Fruit fly (Drosophila melanogaster): Measurements from ENCODE around the gene mtrm.

Gene mtrm

DNA sequence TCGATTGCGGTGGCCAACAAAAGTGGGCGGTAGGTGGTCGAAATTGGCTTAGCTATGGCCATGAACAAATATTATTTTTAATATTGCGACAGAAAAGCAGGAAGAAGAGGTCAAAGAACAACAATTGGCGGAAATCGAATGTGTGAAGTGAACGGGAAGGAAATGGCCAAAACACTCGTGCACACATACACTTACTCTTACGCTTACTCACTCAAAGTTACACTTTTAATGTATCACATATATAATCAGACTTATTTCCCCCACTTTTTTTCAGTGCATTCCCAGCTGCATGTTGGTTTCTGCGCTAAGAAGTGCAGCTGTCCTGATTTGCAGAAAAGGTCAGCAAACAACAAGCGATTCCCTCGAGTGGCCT is 35.7 kb downstream of the mtrm start (continued):
- TF ChIP-seq acj6 (GFP tag; optimal IDR thresholded peaks at IDR 0.05) (peak; percentile 13), CG10669 (GFP tag; optimal IDR thresholded peaks at IDR 0.05) (peak; percentile 22), CG6792 (GFP tag; optimal IDR thresholded peaks at IDR 0.05) (peak; percentile 46), Lpt (GFP tag; optimal IDR thresholded peaks at IDR 0.05) (peak; percentile 14), CG6808 (GFP tag; optimal IDR thresholded peaks at IDR 0.05) (peak; percentile 50), Hr38 (GFP tag; optimal IDR thresholded peaks at IDR 0.05) (no peak), Eip93F (GFP tag; optimal IDR thresholded peaks at IDR 0.05) (no peak), CG16779 (tag; optimal IDR thresholded peaks at IDR 0.05) (no peak), CG9139 (GFP tag; optimal IDR thresholded peaks at IDR 0.05) (no peak), Hr39 (GFP tag; optimal IDR thresholded peaks at IDR 0.05) (peak; percentile 11), CG8119 (GFP tag; IDR thresholded peaks at IDR 0.05) (0 out of 3 replicates have a peak, but pooled peaks have one; percentile 34), spab (GFP tag; optimal IDR thresholded peaks at IDR 0.05) (peak; percentile 15), CG11762 (GFP tag; optimal IDR thresholded peaks at IDR 0.05; ENCODE audit: insufficient read depth) (peak; percentile 48), CG32006 (GFP tag; optimal IDR thresholded peaks at IDR 0.05) (peak; percentile 66), Sox14 (GFP tag; optimal IDR thresholded peaks at IDR 0.05) (peak; percentile 24), Ets21C (GFP tag; optimal IDR thresholded peaks at IDR 0.05) (no peak), dac (GFP tag; optimal IDR thresholded peaks at IDR 0.05) (peak; percentile 12), lz (GFP tag; optimal IDR thresholded peaks at IDR 0.05) (peak; percentile 55)

- TF ChIP-seq Hr39 (GFP tag; optimal IDR thresholded peaks at IDR 0.05) (no peak), CG7368 (GFP tag; optimal IDR thresholded peaks at IDR 0.05) (no peak), vri (GFP tag; optimal IDR thresholded peaks at IDR 0.05) (no peak), dsx (GFP tag; optimal IDR thresholded peaks at IDR 0.05; ENCODE audit: poor library complexity, severe bottlenecking) (no peak), fkh (GFP tag; optimal IDR thresholded peaks at IDR 0.05) (peak; percentile 83), Eip78C (GFP tag) (peak; percentile 39), spab (GFP tag; optimal IDR thresholded peaks at IDR 0.05) (no peak), CG6276 (GFP tag; optimal IDR thresholded peaks at IDR 0.05) (no peak), Met (GFP tag; optimal IDR thresholded peaks at IDR 0.05) (no peak), fd85E (GFP tag; optimal IDR thresholded peaks at IDR 0.05) (no peak), Gug (GFP tag; IDR thresholded peaks at IDR 0.05) (no peak), CG9139 (GFP tag; optimal IDR thresholded peaks at IDR 0.05) (no peak), CG15336 (GFP tag; IDR thresholded peaks at IDR 0.05) (0 out of 2 replicates have a peak, but pooled peaks have one; percentile 9), Hr4 (GFP tag; optimal IDR thresholded peaks at IDR 0.05) (no peak), CG31627 (GFP tag; optimal IDR thresholded peaks at IDR 0.05) (no peak), CG6163 (GFP tag; IDR thresholded peaks at IDR 0.05) (peak; percentile 8; the same call in 2 of the 3 replicates), acj6 (GFP tag; optimal IDR thresholded peaks at IDR 0.05) (no peak), CG1621 (tag; optimal IDR thresholded peaks at IDR 0.05) (no peak), eg (GFP tag; IDR thresholded peaks at IDR 0.05) (no peak), CG3919 (GFP tag; optimal IDR thresholded peaks at IDR 0.05) (no peak)
Observed at dm6 chr3L:8449202-8449799, 36.5 kb downstream of the mtrm start, which contains the start of gene CG6983. Gene CG6983 (minus strand): TSS chr3L:8449377.

dm6 chr3L:8449800-8450690 is 37.2 kb downstream of the mtrm start, which contains the start of gene Gug:
Gene Gug (plus strand): TSS chr3L:8449922.
- peak; percentile 85 for TF ChIP-seq svp (GFP tag)
- TF ChIP-seq CG11762 (GFP tag; optimal IDR thresholded peaks at IDR 0.05; ENCODE audit: insufficient read depth) = peak; percentile 68
- TF ChIP-seq Eip93F (GFP tag; optimal IDR thresholded peaks at IDR 0.05) = no peak
- peak; percentile 89 for TF ChIP-seq CG7368 (GFP tag; optimal IDR thresholded peaks at IDR 0.05)
- TF ChIP-seq CG8632 (GFP tag; optimal IDR thresholded peaks at IDR 0.05) = peak; percentile 82
- peak; percentile 98 for TF ChIP-seq eg (GFP tag; IDR thresholded peaks at IDR 0.05)
- peak; percentile 62 for TF ChIP-seq CG8319 (GFP tag; optimal IDR thresholded peaks at IDR 0.05)
- TF ChIP-seq dac (GFP tag; optimal IDR thresholded peaks at IDR 0.05) = peak; percentile 91
- TF ChIP-seq CG11294 (GFP tag; IDR thresholded peaks at IDR 0.05) = peak; percentile 71; the same call in 1 of the 2 replicates
- TF ChIP-seq cyc (GFP tag; optimal IDR thresholded peaks at IDR 0.05) = no peak
- peak; percentile 98 for TF ChIP-seq CG6163 (GFP tag; IDR thresholded peaks at IDR 0.05)
- TF ChIP-seq acj6 (GFP tag; optimal IDR thresholded peaks at IDR 0.05) = peak; percentile 53
- peak; percentile 47 for TF ChIP-seq CG4318 (GFP tag; optimal IDR thresholded peaks at IDR 0.05)
- no peak for TF ChIP-seq CG31627 (GFP tag; optimal IDR thresholded peaks at IDR 0.05)
- TF ChIP-seq CG10631 (GFP tag; optimal IDR thresholded peaks at IDR 0.05) = peak; percentile 67
- TF ChIP-seq CG1621 (tag; optimal IDR thresholded peaks at IDR 0.05) = peak; percentile 97
- TF ChIP-seq CG6276 (GFP tag; optimal IDR thresholded peaks at IDR 0.05) = peak; percentile 99
- TF ChIP-seq CG3032 (tag; optimal IDR thresholded peaks at IDR 0.05) = peak; percentile 93
- peak; percentile 93 for TF ChIP-seq CG10669 (GFP tag; optimal IDR thresholded peaks at IDR 0.05)
- no peak for TF ChIP-seq Hr39 (GFP tag; optimal IDR thresholded peaks at IDR 0.05)
- TF ChIP-seq vri (GFP tag; optimal IDR thresholded peaks at IDR 0.05) = peak; percentile 47
- peak; percentile 78 for TF ChIP-seq Sox14 (GFP tag; optimal IDR thresholded peaks at IDR 0.05)
- TF ChIP-seq CG6854 (GFP tag; optimal IDR thresholded peaks at IDR 0.05) = peak; percentile 96
- peak; percentile 30 for TF ChIP-seq Smox (GFP tag; optimal IDR thresholded peaks at IDR 0.05)
- TF ChIP-seq spab (GFP tag; optimal IDR thresholded peaks at IDR 0.05) = peak; percentile 98
